Fruit fly (Drosophila melanogaster) whole organism, wandering third instar larva: ENCODE results near the gene CG11563.

Experiments used
- CrebA ChIP-seq: fragments of 200-800 bp; sonication (Bioruptor generic); optimal IDR thresholded peaks from 2 replicates; lab custom pipeline; 2016; ENCODE audit warnings: missing biosample characterization, mild to moderate bottlenecking, missing genetic modification characterization, borderline replicate concordance
- Vsx2 ChIP-seq: fragments of 200-300, 225-300 bp; sonication (Bioruptor generic); optimal IDR thresholded peaks from 2 replicates; lab custom pipeline; 2018; ENCODE audit warnings: missing biosample characterization, missing genetic modification characterization; ENCODE audit not compliant: partially characterized antibody

DNA sequence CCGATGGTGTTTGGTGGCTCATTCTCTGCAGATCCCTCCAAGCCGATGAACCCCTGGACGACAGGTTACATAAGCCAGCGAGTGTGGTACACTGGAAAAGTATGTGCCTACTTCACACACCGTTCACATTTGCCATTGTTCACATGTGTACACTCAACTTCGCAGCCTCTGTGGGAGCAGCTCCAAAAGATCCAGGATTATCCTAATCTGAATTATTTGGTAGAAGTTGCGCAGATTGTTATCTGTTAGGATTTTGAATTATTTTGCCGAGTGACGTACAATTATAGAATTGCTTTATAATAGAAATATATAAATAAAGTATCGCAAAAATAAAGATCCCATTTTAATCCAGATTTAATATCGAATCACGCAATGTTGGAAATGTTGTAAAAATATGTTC is 30.7 kb downstream of the CG11563 start:
- no peak for TF ChIP-seq Vsx2 (GFP tag; lab: Kevin White, UChicago)
- TF ChIP-seq CrebA: no peak
